Worm (Caenorhabditis elegans) whole organism, mixed stage, embryonic: ENCODE results near the gene F36H5.12.

ENCODE experiments used
- ces-1 ChIP-seq: fragments of 150-350 bp; optimal IDR thresholded peaks from 2 replicates; lab custom pipeline; 2014; ENCODE audit warnings: missing biosample characterization, missing genetic modification reagents, missing genetic modification characterization
- lin-32 ChIP-seq: fragments of 200-800 bp; sonication (Bioruptor generic); optimal IDR thresholded peaks from 2 replicates; lab custom pipeline; 2018; ENCODE audit warnings: mild to moderate bottlenecking, missing genetic modification characterization, missing compliant biosample characterization
- lsy-2 ChIP-seq: fragments of 150-350 bp; optimal IDR thresholded peaks from 2 replicates; lab custom pipeline; 2014; ENCODE audit warnings: missing biosample characterization, missing genetic modification characterization
- nhr-76 ChIP-seq: sonication (generic microtip); optimal IDR thresholded peaks from 2 replicates; lab custom pipeline; 2017; ENCODE audit warnings: missing biosample characterization, missing genetic modification characterization

DNA sequence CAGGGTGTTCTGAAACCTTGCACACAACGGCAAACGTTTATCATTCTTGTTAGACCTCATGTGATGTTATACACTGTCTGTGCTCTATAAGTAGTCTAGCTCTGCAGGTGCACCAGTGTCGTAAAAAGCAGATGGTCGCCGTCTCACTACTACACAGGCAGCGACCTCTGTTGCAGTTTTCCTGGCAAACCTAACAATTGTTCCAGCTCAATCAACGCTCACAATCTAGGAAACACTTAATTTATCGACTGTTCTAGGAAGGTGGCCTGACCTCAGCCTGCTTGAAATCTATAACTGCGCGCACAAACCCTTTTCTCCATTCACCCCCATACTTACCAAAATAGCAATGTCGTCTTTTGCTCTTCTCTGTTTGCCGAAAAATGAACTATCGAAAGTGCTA, 18.3 kb upstream of the F36H5.12 start, which contains the start of gene fbxb-11:
- no peak for TF ChIP-seq lsy-2 (tag; lab: Kevin White, UChicago)
- no peak for TF ChIP-seq lin-32 (GFP tag; lab: Kevin White, UChicago)
- no peak for TF ChIP-seq ces-1 (GFP tag; lab: Kevin White, UChicago)
- no peak for TF ChIP-seq nhr-76 (tag; lab: Kevin White, UChicago)
